Fruit fly (Drosophila melanogaster) whole organism, wandering third instar larva: Measurements from ENCODE around the gene Pisd.

Experiments
- Abd-B ChIP-seq: fragments of >200 bp; optimal IDR thresholded peaks from 2 replicates; lab custom pipeline; 2017; ENCODE audit warnings: missing biosample characterization, missing genetic modification characterization
- CG32264 ChIP-seq: fragments of 200-800 bp; sonication (Bioruptor generic); optimal IDR thresholded peaks from 2 replicates; lab custom pipeline; 2016; ENCODE audit warnings: missing biosample characterization, missing genetic modification characterization
- CG9705 ChIP-seq: fragments of 200-800 bp; sonication (Bioruptor generic); optimal IDR thresholded peaks from 2 replicates; lab custom pipeline; 2018; ENCODE audit warnings: missing biosample characterization, mild to moderate bottlenecking, missing genetic modification characterization
- CrebA ChIP-seq: fragments of 200-800 bp; sonication (Bioruptor generic); optimal IDR thresholded peaks from 2 replicates; lab custom pipeline; 2016; ENCODE audit warnings: missing biosample characterization, mild to moderate bottlenecking, missing genetic modification characterization, borderline replicate concordance
- Dfd ChIP-seq: fragments of >200 bp; optimal IDR thresholded peaks from 2 replicates; lab custom pipeline; 2017; ENCODE audit warnings: missing biosample characterization, missing genetic modification characterization
- Dif ChIP-seq: fragments of 200-275, 200-300 bp; sonication (Bioruptor generic); optimal IDR thresholded peaks from 2 replicates; lab custom pipeline; 2018; ENCODE audit warnings: missing biosample characterization, missing genetic modification characterization; ENCODE audit not compliant: partially characterized antibody
- GATAd ChIP-seq: sonication (Bioruptor generic); optimal IDR thresholded peaks from 2 replicates; lab custom pipeline; 2016; ENCODE audit warnings: missing biosample characterization, missing genetic modification characterization
- HLH106 ChIP-seq: fragments of 200-800 bp; optimal IDR thresholded peaks from 3 replicates; lab custom pipeline; 2019; ENCODE audit warnings: missing biosample characterization, mild to moderate bottlenecking, missing genetic modification characterization, moderate library complexity
- Hnf4 ChIP-seq: fragments of 200-800 bp; sonication (Bioruptor generic); optimal IDR thresholded peaks from 2 replicates; lab custom pipeline; 2016; ENCODE audit warnings: missing biosample characterization, mild to moderate bottlenecking, missing genetic modification characterization
- Hr78 ChIP-seq: fragments of >200 bp; optimal IDR thresholded peaks from 2 replicates; lab custom pipeline; 2017; ENCODE audit warnings: missing biosample characterization, missing genetic modification characterization
- Hr83 ChIP-seq: fragments of 200-300 bp; sonication (Bioruptor generic); optimal IDR thresholded peaks from 2 replicates; lab custom pipeline; 2016; ENCODE audit warnings: missing biosample characterization, mild to moderate bottlenecking, missing genetic modification characterization, moderate library complexity; ENCODE audit not compliant: poor library complexity, severe bottlenecking
- Jra ChIP-seq: sonication (Bioruptor generic); optimal IDR thresholded peaks from 2 replicates; lab custom pipeline; 2016; ENCODE audit warnings: missing biosample characterization, missing genetic modification characterization
- Mio ChIP-seq: sonication (Bioruptor generic); optimal IDR thresholded peaks from 2 replicates; lab custom pipeline; 2016; ENCODE audit warnings: missing biosample characterization, missing genetic modification characterization
- Myc ChIP-seq: fragments of >200 bp; optimal IDR thresholded peaks from 2 replicates; lab custom pipeline; 2017
- N ChIP-seq: fragments of >200 bp; optimal IDR thresholded peaks from 2 replicates; lab custom pipeline; 2018; ENCODE audit warnings: missing biosample characterization, missing external identifiers, missing genetic modification characterization
- OdsH ChIP-seq: fragments of 200-800 bp; sonication (Bioruptor generic); optimal IDR thresholded peaks from 2 replicates; lab custom pipeline; 2016; ENCODE audit warnings: missing biosample characterization, mild to moderate bottlenecking, missing genetic modification characterization
- Rel ChIP-seq, 2 experiments: fragments of 200-800 bp; sonication (Bioruptor generic) in 1 of 2; optimal IDR thresholded peaks; 2 replicates in 1 of 2; 3 replicates in 1 of 2; lab custom pipeline; 2016 to 2019; ENCODE audit warnings: mild to moderate bottlenecking in 2 of 2, missing biosample characterization in 2 of 2, missing genetic modification characterization in 2 of 2, moderate library complexity in 1 of 2
- Sp1 ChIP-seq: fragments of 200-800 bp; sonication (Bioruptor generic); optimal IDR thresholded peaks from 3 replicates; lab custom pipeline; 2019; ENCODE audit warnings: missing biosample characterization, mild to moderate bottlenecking, missing genetic modification characterization, moderate library complexity
- Vsx2 ChIP-seq: fragments of 200-300, 225-300 bp; sonication (Bioruptor generic); optimal IDR thresholded peaks from 2 replicates; lab custom pipeline; 2018; ENCODE audit warnings: missing biosample characterization, missing genetic modification characterization; ENCODE audit not compliant: partially characterized antibody
- br ChIP-seq: fragments of 200-800 bp; sonication (Bioruptor generic); optimal IDR thresholded peaks from 2 replicates; lab custom pipeline; 2016; ENCODE audit warnings: missing biosample characterization, missing genetic modification characterization
- brk ChIP-seq: fragments of 200-800 bp; sonication (Bioruptor generic); optimal IDR thresholded peaks from 2 replicates; lab custom pipeline; 2016; ENCODE audit warnings: missing biosample characterization, mild to moderate bottlenecking, missing genetic modification characterization
- dl ChIP-seq, 2 experiments: fragments of 175-275, 200-275 bp in 1 of 2; fragments of 200-275 bp in 1 of 2; sonication (Bioruptor generic); optimal IDR thresholded peaks; lab custom pipeline; 2018; ENCODE audit warnings: mild to moderate bottlenecking in 2 of 2, missing biosample characterization in 2 of 2, missing genetic modification characterization in 2 of 2, moderate library complexity in 2 of 2; ENCODE audit not compliant: partially characterized antibody in 2 of 2, insufficient read depth in 1 of 2
- dmrt93B ChIP-seq: fragments of 200-800 bp; sonication (Bioruptor generic); optimal IDR thresholded peaks from 2 replicates; lab custom pipeline; 2018; ENCODE audit warnings: missing biosample characterization, mild to moderate bottlenecking, missing genetic modification characterization
- dsf ChIP-seq: sonication (Bioruptor generic); optimal IDR thresholded peaks from 2 replicates; lab custom pipeline; 2016; ENCODE audit warnings: missing biosample characterization, missing genetic modification characterization, borderline replicate concordance
- ey ChIP-seq: fragments of 200-800 bp; sonication (Bioruptor generic); optimal IDR thresholded peaks from 2 replicates; lab custom pipeline; 2016; ENCODE audit warnings: missing biosample characterization, missing genetic modification characterization
- foxo ChIP-seq, 2 experiments: fragments of 200-800 bp; sonication (Bioruptor generic); optimal IDR thresholded peaks; 2 replicates in 1 of 2; 3 replicates in 1 of 2; lab custom pipeline; 2016 to 2017; ENCODE audit warnings: missing biosample characterization in 2 of 2, missing genetic modification characterization in 2 of 2
- fru ChIP-seq: fragments of 200-800 bp; sonication (Bioruptor generic); optimal IDR thresholded peaks from 3 replicates; lab custom pipeline; 2016; ENCODE audit warnings: missing biosample characterization, mild to moderate bottlenecking, missing genetic modification characterization
- h ChIP-seq: fragments of 200-800 bp; sonication (Bioruptor generic); optimal IDR thresholded peaks from 3 replicates; lab custom pipeline; 2016; ENCODE audit warnings: missing biosample characterization, mild to moderate bottlenecking, missing genetic modification characterization
- jim ChIP-seq: fragments of 175-275, 200-325 bp; sonication (Bioruptor generic); optimal IDR thresholded peaks from 2 replicates; lab custom pipeline; 2016; ENCODE audit warnings: missing biosample characterization, mild to moderate bottlenecking, missing genetic modification characterization
- lola ChIP-seq: fragments of >200 bp; optimal IDR thresholded peaks from 2 replicates; lab custom pipeline; 2017; ENCODE audit warnings: missing biosample characterization, missing genetic modification characterization
- pan ChIP-seq: fragments of >200 bp; optimal IDR thresholded peaks from 2 replicates; lab custom pipeline; 2017
- psq ChIP-seq: fragments of 200-800 bp; sonication (Bioruptor generic); optimal IDR thresholded peaks from 3 replicates; lab custom pipeline; 2017; ENCODE audit warnings: missing biosample characterization, mild to moderate bottlenecking, missing genetic modification characterization, moderate library complexity
- rgr ChIP-seq: fragments of 200-800 bp; sonication (Bioruptor generic); optimal IDR thresholded peaks from 3 replicates; lab custom pipeline; 2016; ENCODE audit warnings: missing biosample characterization, mild to moderate bottlenecking, missing genetic modification characterization
- sage ChIP-seq: fragments of 200-800 bp; sonication (Bioruptor generic); optimal IDR thresholded peaks from 2 replicates; lab custom pipeline; 2016; ENCODE audit warnings: missing biosample characterization, mild to moderate bottlenecking, missing genetic modification characterization
- sv ChIP-seq: fragments of 200-800 bp; sonication (Bioruptor generic); optimal IDR thresholded peaks from 3 replicates; lab custom pipeline; 2016; ENCODE audit warnings: missing biosample characterization, missing genetic modification characterization
- tai ChIP-seq: sonication (Bioruptor generic); optimal IDR thresholded peaks from 2 replicates; lab custom pipeline; 2016; ENCODE audit warnings: missing biosample characterization, missing genetic modification characterization
- usp ChIP-seq: fragments of >200 bp; optimal IDR thresholded peaks from 2 replicates; lab custom pipeline; 2017; ENCODE audit warnings: missing biosample characterization, missing genetic modification characterization
- woc ChIP-seq: sonication (Bioruptor generic); optimal IDR thresholded peaks from 2 replicates; lab custom pipeline; 2016; ENCODE audit warnings: missing biosample characterization, mild to moderate bottlenecking, missing genetic modification characterization

Gene Pisd

dm6 chr3R:24038736-24039556 lies 11.6 kb upstream of the Pisd start, which contains the start of gene Miro:
Gene Miro (minus strand): TSS chr3R:24038847.
- TF ChIP-seq CG9705 (GFP tag; lab: Kevin White, UChicago) (no peak), woc (no peak), Mio (GFP tag; lab: Kevin White, UChicago) (no peak), CrebA (GFP tag; lab: Kevin White, UChicago) (no peak), tai (GFP tag; lab: Kevin White, UChicago) (no peak), dmrt93B (GFP tag; lab: Kevin White, UChicago) (no peak), sage (GFP tag; lab: Kevin White, UChicago) (no peak), fru (GFP tag; lab: Kevin White, UChicago) (peak; percentile 25), GATAd (GFP tag; lab: Kevin White, UChicago) (no peak), Dfd (GFP tag; lab: Kevin White, UChicago) (no peak), Dif (GFP tag; lab: Kevin White, UChicago) (no peak), Abd-B (GFP tag; lab: Kevin White, UChicago) (no peak), HLH106 (tag; lab: Kevin White, UChicago) (no peak), lola (GFP tag; lab: Kevin White, UChicago) (no peak), dsf (GFP tag; lab: Kevin White, UChicago) (no peak), pan (lab: Kevin White, UChicago) (no peak), foxo (GFP tag; optimal IDR thresholded peaks at IDR 0.05; lab: Kevin White, UChicago) (peak in 1 of 2 experiments; percentile 46), rgr (peak; percentile 72), br (GFP tag; lab: Kevin White, UChicago) (peak; percentile 70), ey (GFP tag; lab: Kevin White, UChicago) (peak; percentile 8), CG32264 (no peak), Vsx2 (GFP tag; lab: Kevin White, UChicago) (no peak), Sp1 (GFP tag; lab: Kevin White, UChicago) (peak; percentile 36), Hr83 (peak; percentile 96), Rel (GFP tag; optimal IDR thresholded peaks at IDR 0.05; lab: Kevin White, UChicago) (no peak), Rel (tag; optimal IDR thresholded peaks at IDR 0.05; lab: Kevin White, UChicago) (no peak), Hnf4 (peak; percentile 70), Myc (lab: Kevin White, UChicago) (no peak), Jra (GFP tag; lab: Kevin White, UChicago) (peak; percentile 87), usp (GFP tag; lab: Kevin White, UChicago) (no peak), N (GFP tag; lab: Kevin White, UChicago) (no peak), h (GFP tag; lab: Kevin White, UChicago) (peak; percentile 66), dl (GFP tag; optimal IDR thresholded peaks at IDR 0.05; lab: Kevin White, UChicago; ENCODE audit: insufficient read depth in 1 of 2, partially characterized antibody in 2 of 2) (no peak), brk (GFP tag; lab: Kevin White, UChicago) (no peak), OdsH (GFP tag; lab: Kevin White, UChicago) (peak; percentile 68), jim (peak; percentile 73), psq (GFP tag; lab: Kevin White, UChicago) (peak; percentile 39), Hr78 (GFP tag; lab: Kevin White, UChicago) (no peak), sv (no peak)

- TF ChIP-seq br (GFP tag; lab: Kevin White, UChicago) (peak; percentile 0), Dfd (GFP tag; lab: Kevin White, UChicago) (no peak), Rel (GFP tag; optimal IDR thresholded peaks at IDR 0.05; lab: Kevin White, UChicago) (peak; percentile 41), Rel (tag; optimal IDR thresholded peaks at IDR 0.05; lab: Kevin White, UChicago) (peak; percentile 26), woc (no peak), GATAd (GFP tag; lab: Kevin White, UChicago) (no peak), Dif (GFP tag; lab: Kevin White, UChicago) (peak; percentile 77), lola (GFP tag; lab: Kevin White, UChicago) (no peak), brk (GFP tag; lab: Kevin White, UChicago) (no peak), foxo (GFP tag; optimal IDR thresholded peaks at IDR 0.05; lab: Kevin White, UChicago) (no peak), h (GFP tag; lab: Kevin White, UChicago) (peak; percentile 50), dsf (GFP tag; lab: Kevin White, UChicago) (no peak), Abd-B (GFP tag; lab: Kevin White, UChicago) (no peak), usp (GFP tag; lab: Kevin White, UChicago) (no peak), fru (GFP tag; lab: Kevin White, UChicago) (peak; percentile 17), Hr78 (GFP tag; lab: Kevin White, UChicago) (no peak), dl (GFP tag; optimal IDR thresholded peaks at IDR 0.05; lab: Kevin White, UChicago; ENCODE audit: insufficient read depth in 1 of 2, partially characterized antibody in 2 of 2) (no peak), Hr83 (peak; percentile 64), ey (GFP tag; lab: Kevin White, UChicago) (no peak), CG9705 (GFP tag; lab: Kevin White, UChicago) (no peak), Mio (GFP tag; lab: Kevin White, UChicago) (no peak), HLH106 (tag; lab: Kevin White, UChicago) (no peak), Sp1 (GFP tag; lab: Kevin White, UChicago) (no peak), CrebA (GFP tag; lab: Kevin White, UChicago) (no peak), sage (GFP tag; lab: Kevin White, UChicago) (peak; percentile 6), tai (GFP tag; lab: Kevin White, UChicago) (no peak), jim (no peak), CG32264 (peak; percentile 24), psq (GFP tag; lab: Kevin White, UChicago) (peak; percentile 97), OdsH (GFP tag; lab: Kevin White, UChicago) (no peak), dmrt93B (GFP tag; lab: Kevin White, UChicago) (no peak), Vsx2 (GFP tag; lab: Kevin White, UChicago) (no peak), N (GFP tag; lab: Kevin White, UChicago) (peak; percentile 73), Hnf4 (peak; percentile 10), Jra (GFP tag; lab: Kevin White, UChicago) (no peak), sv (no peak)
Observed at dm6 chr3R:24046580-24047225, 3.9 kb upstream of the Pisd start.
